Worm (Caenorhabditis elegans) whole organism, L3 larva: ENCODE measurements around the gene F38E11.6.

Experiments used
- elt-3 ChIP-seq, 3 experiments: fragments of 150-350 bp in 1 of 3; sonication (generic microtip) in 2 of 3; optimal IDR thresholded peaks; 2 replicates in 2 of 3; 4 replicates in 1 of 3; lab custom pipeline; 2014 to 2017; ENCODE audit warnings: missing biosample characterization in 3 of 3, missing genetic modification characterization in 3 of 3
- fos-1 ChIP-seq: fragments of 150-350 bp; optimal IDR thresholded peaks from 2 replicates; lab custom pipeline; 2014; ENCODE audit warnings: missing biosample characterization, missing genetic modification characterization
- nhr-237 ChIP-seq: fragments of 150-350 bp; optimal IDR thresholded peaks from 2 replicates; lab custom pipeline; 2014; ENCODE audit warnings: missing biosample characterization, missing genetic modification characterization

ce11 chrIV:9516831-9517230 is 49.5 kb upstream of the F38E11.6 start, which contains the start of gene C33A12.19:
- TF ChIP-seq nhr-237 (no peak), fos-1 (tag; lab: Kevin White, UChicago) (no peak), elt-3 (tag; optimal IDR thresholded peaks at IDR 0.05; lab: Kevin White, UChicago) (no peak)
